Fruit fly (Drosophila melanogaster) whole organism, adult: ENCODE results near the gene CG33777.

Source experiments
- CG12768 ChIP-seq: fragments of 200-800 bp; sonication (Bioruptor generic); optimal IDR thresholded peaks from 2 replicates; lab custom pipeline; 2017; ENCODE audit warnings: missing biosample characterization, missing genetic modification characterization, mild to moderate bottlenecking, moderate library complexity, missing genetic modification reagents
- CG33017 ChIP-seq: fragments of 200-800 bp; sonication (Bioruptor generic); optimal IDR thresholded peaks from 2 replicates; lab custom pipeline; 2018; ENCODE audit warnings: missing biosample characterization, mild to moderate bottlenecking, missing genetic modification characterization, moderate library complexity
- CG7045 ChIP-seq: fragments of 200-800 bp; sonication (Bioruptor generic); optimal IDR thresholded peaks from 2 replicates; lab custom pipeline; 2017; ENCODE audit warnings: missing biosample characterization, mild to moderate bottlenecking, missing genetic modification characterization
- Crg-1 ChIP-seq: fragments of 200-800 bp; sonication (Bioruptor generic); optimal IDR thresholded peaks from 2 replicates; lab custom pipeline; 2016; ENCODE audit warnings: missing biosample characterization, missing genetic modification characterization
- cic ChIP-seq: fragments of 200-800 bp; sonication (Bioruptor generic); optimal IDR thresholded peaks from 2 replicates; lab custom pipeline; 2017; ENCODE audit warnings: missing biosample characterization, mild to moderate bottlenecking, missing genetic modification characterization, moderate library complexity
- tj ChIP-seq: fragments of 200-800 bp; sonication (Bioruptor generic); optimal IDR thresholded peaks from 3 replicates; lab custom pipeline; 2017; ENCODE audit warnings: missing biosample characterization, mild to moderate bottlenecking, missing genetic modification characterization, moderate library complexity
- toe ChIP-seq: fragments of 200-800 bp; sonication (Bioruptor generic); optimal IDR thresholded peaks from 2 replicates; lab custom pipeline; 2016; ENCODE audit warnings: missing biosample characterization, missing genetic modification characterization

- TF ChIP-seq toe (no peak), CG7045 (GFP tag; lab: Kevin White, UChicago) (no peak), CG33017 (tag; lab: Kevin White, UChicago) (no peak), tj (no peak), Crg-1 (no peak), cic (no peak), CG12768 (no peak)
These were observed 23.0 kb downstream of the CG33777 start, which contains the start of gene Tie for dm6 chr3L:4531941-4532478.
